Fruit fly (Drosophila melanogaster): Measurements from ENCODE around the gene CycE.
"Not testable (repeated sequence)": the region's sequence is repeated elsewhere in the genome, so short reads cannot be mapped to it uniquely, and the experiment has no call there.

DNA sequence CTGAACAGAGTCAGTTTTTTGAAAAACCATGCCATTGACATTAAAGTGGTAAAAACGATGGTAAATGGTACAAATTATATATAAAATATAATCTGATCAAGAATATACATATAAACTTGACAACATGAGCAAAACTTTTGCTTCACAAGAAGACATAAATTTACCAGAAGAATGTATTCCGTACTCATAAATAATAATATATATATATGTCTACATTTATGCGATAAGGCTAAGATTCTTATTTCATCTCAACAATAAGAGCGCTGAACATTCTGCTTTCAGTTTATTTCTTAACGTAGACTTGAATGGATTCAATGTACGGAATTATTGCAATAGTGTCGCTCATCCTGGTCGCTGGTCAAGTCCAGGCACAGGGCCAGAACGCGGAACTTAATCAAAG lies 52.2 kb downstream of the CycE start, which contains the start of gene CG31780:
- not testable (repeated sequence) for TF ChIP-seq CTCF, CG8478 (optimal IDR thresholded peaks at IDR 0.05)
